Fruit fly (Drosophila melanogaster) whole organism, embryonic: Measurements from ENCODE around the gene CG9297.

ENCODE experiments used
- C15 ChIP-seq: fragments of 200-800 bp; sonication (Bioruptor generic); IDR thresholded peaks from 3 replicates; pipeline ENCODE4 v1.3.6; 2022; ENCODE audit warnings: missing biosample characterization, missing genetic modification characterization
- CG10209 ChIP-seq: fragments of 200-800 bp; sonication (Bioruptor generic); optimal IDR thresholded peaks from 3 replicates; lab custom pipeline; 2017; ENCODE audit warnings: missing biosample characterization, mild to moderate bottlenecking, missing genetic modification characterization, missing genetic modification reagents
- CG10274 ChIP-seq: fragments of 200-800 bp; sonication (Bioruptor generic); optimal IDR thresholded peaks from 3 replicates; lab custom pipeline; 2017; ENCODE audit warnings: missing biosample characterization, mild to moderate bottlenecking, missing genetic modification characterization
- CG10543 ChIP-seq: fragments of 200-800 bp; sonication (Bioruptor generic); optimal IDR thresholded peaks from 3 replicates; lab custom pipeline; 2017; ENCODE audit warnings: missing biosample characterization, mild to moderate bottlenecking, missing genetic modification characterization, moderate library complexity
- CG10979 ChIP-seq: fragments of 200-800 bp; sonication (Bioruptor generic); optimal IDR thresholded peaks from 2 replicates; lab custom pipeline; 2018; ENCODE audit warnings: missing biosample characterization, mild to moderate bottlenecking, missing genetic modification characterization, moderate library complexity
- CG11093 ChIP-seq: fragments of 200-800 bp; sonication (Bioruptor generic); IDR thresholded peaks from 3 replicates; pipeline ENCODE4 v1.3.6; 2022; ENCODE audit warnings: missing biosample characterization, missing genetic modification characterization
- CG11247 ChIP-seq: fragments of 200-800 bp; sonication (Bioruptor generic); IDR thresholded peaks from 2 replicates; pipeline ENCODE4 v1.3.6; 2022; ENCODE audit warnings: missing biosample characterization, missing genetic modification characterization
- CG12236 ChIP-seq: fragments of 200-800 bp; sonication (Bioruptor generic); optimal IDR thresholded peaks from 2 replicates; lab custom pipeline; 2016; ENCODE audit warnings: missing biosample characterization, missing genetic modification characterization
- CG12299 ChIP-seq: fragments of 200-800 bp; sonication (Bioruptor generic); optimal IDR thresholded peaks from 2 replicates; lab custom pipeline; 2018; ENCODE audit warnings: missing biosample characterization, mild to moderate bottlenecking, missing genetic modification characterization
- CG1233 ChIP-seq: fragments of 200-800 bp; sonication (Bioruptor generic); optimal IDR thresholded peaks from 4 replicates; lab custom pipeline; 2018; ENCODE audit warnings: missing biosample characterization, mild to moderate bottlenecking, missing genetic modification characterization
- CG12744 ChIP-seq: fragments of 200-800 bp; sonication (Bioruptor generic); optimal IDR thresholded peaks from 2 replicates; lab custom pipeline; 2016; ENCODE audit warnings: missing biosample characterization, missing genetic modification characterization
- CG14710 ChIP-seq: fragments of 200-800 bp; sonication (Bioruptor generic); optimal IDR thresholded peaks from 3 replicates; lab custom pipeline; 2019; ENCODE audit warnings: missing biosample characterization, mild to moderate bottlenecking, missing genetic modification characterization, moderate library complexity
- CG17328 ChIP-seq: fragments of 200-800 bp; sonication (Bioruptor generic); IDR thresholded peaks from 2 replicates; pipeline ENCODE4 v1.3.6; 2022; ENCODE audit warnings: missing biosample characterization, missing genetic modification characterization
- CG17361 ChIP-seq: fragments of 200-800 bp; sonication (Bioruptor generic); IDR thresholded peaks from 3 replicates; pipeline ENCODE4 v1.3.6; 2022; ENCODE audit warnings: missing biosample characterization, missing genetic modification characterization
- CG2889 ChIP-seq: fragments of 200-800 bp; sonication (Bioruptor generic); IDR thresholded peaks from 3 replicates; pipeline ENCODE4 v1.3.6; 2022; ENCODE audit warnings: missing biosample characterization, missing genetic modification characterization
- CG34224 ChIP-seq: fragments of 200-800 bp; sonication (Bioruptor generic); IDR thresholded peaks from 3 replicates; pipeline ENCODE4 v1.3.6; 2022; ENCODE audit warnings: missing biosample characterization, missing genetic modification characterization; ENCODE audit not compliant: partially characterized antibody
- CG3847 ChIP-seq: fragments of 200-800 bp; sonication (Bioruptor generic); IDR thresholded peaks from 2 replicates; pipeline ENCODE4 v1.3.6; 2022; ENCODE audit warnings: missing biosample characterization, missing genetic modification characterization
- CG4404 ChIP-seq: fragments of 200-800 bp; sonication (Bioruptor generic); IDR thresholded peaks from 2 replicates; pipeline ENCODE4 v1.3.6; 2022; ENCODE audit warnings: missing biosample characterization, missing genetic modification characterization
- CG4730 ChIP-seq: fragments of 200-800 bp; sonication (Bioruptor generic); IDR thresholded peaks from 2 replicates; pipeline ENCODE4 v1.3.6; 2022; ENCODE audit warnings: missing biosample characterization, missing genetic modification characterization
- CG4854 ChIP-seq: fragments of 200-800 bp; sonication (Bioruptor generic); optimal IDR thresholded peaks from 2 replicates; lab custom pipeline; 2016; ENCODE audit warnings: missing biosample characterization, missing genetic modification characterization, inconsistent platforms
- CG6175 ChIP-seq: fragments of 200-800 bp; sonication (Bioruptor generic); IDR thresholded peaks from 3 replicates; pipeline ENCODE4 v1.3.6; 2022; ENCODE audit warnings: missing biosample characterization, missing genetic modification characterization
- CG7271 ChIP-seq: fragments of 200-800 bp; sonication (Bioruptor generic); optimal IDR thresholded peaks from 2 replicates; lab custom pipeline; 2018; ENCODE audit warnings: missing biosample characterization, mild to moderate bottlenecking, missing genetic modification characterization, moderate library complexity
- CG7745 ChIP-seq: fragments of 200-800 bp; sonication (Bioruptor generic); optimal IDR thresholded peaks from 2 replicates; lab custom pipeline; 2018; ENCODE audit warnings: missing biosample characterization, mild to moderate bottlenecking, missing genetic modification characterization, moderate library complexity
- CG8281 ChIP-seq: fragments of 200-800 bp; sonication (Bioruptor generic); optimal IDR thresholded peaks from 2 replicates; lab custom pipeline; 2018; ENCODE audit warnings: missing biosample characterization, mild to moderate bottlenecking, missing genetic modification characterization, moderate library complexity
- CG8290 ChIP-seq, 3 experiments: fragments of 200-800 bp; sonication (Bioruptor generic); optimal IDR thresholded peaks; 2 replicates each; lab custom pipeline; 2016 to 2019; ENCODE audit warnings: missing biosample characterization in 3 of 3, missing genetic modification characterization in 3 of 3, mild to moderate bottlenecking in 2 of 3, moderate library complexity in 1 of 3
- CrebB ChIP-seq: fragments of 200-800 bp; sonication (Bioruptor generic); optimal IDR thresholded peaks from 3 replicates; lab custom pipeline; 2018; ENCODE audit warnings: missing biosample characterization, mild to moderate bottlenecking, missing genetic modification characterization
- Dad ChIP-seq: fragments of 200-800 bp; sonication (Bioruptor generic); optimal IDR thresholded peaks from 3 replicates; lab custom pipeline; 2016; ENCODE audit warnings: missing biosample characterization, missing genetic modification characterization
- Ets65A ChIP-seq: fragments of 200-800 bp; sonication (Bioruptor generic); peaks from one replicate; lab custom pipeline; 2016; ENCODE audit warnings: missing biosample characterization, missing genetic modification characterization
- Pdp1 ChIP-seq, 2 experiments: fragments of 200-800 bp; sonication (Bioruptor generic); optimal IDR thresholded peaks; 3 replicates each; lab custom pipeline; 2016; ENCODE audit warnings: missing biosample characterization in 2 of 2, missing genetic modification characterization in 2 of 2, mild to moderate bottlenecking in 1 of 2, moderate library complexity in 1 of 2
- Side ChIP-seq: fragments of 200-800 bp; sonication (Bioruptor generic); optimal IDR thresholded peaks from 2 replicates; lab custom pipeline; 2016; ENCODE audit warnings: missing biosample characterization, missing genetic modification characterization
- Trl ChIP-seq, 3 experiments: fragments of >200 bp in 2 of 3; fragments of 200-800 bp in 1 of 3; sonication (Bioruptor generic) in 1 of 3; optimal IDR thresholded peaks; 2 replicates in 1 of 3; 3 replicates in 2 of 3; lab custom pipeline; 2016 to 2017; ENCODE audit warnings: missing biosample characterization in 1 of 3, missing genetic modification characterization in 1 of 3
- Vsx1 ChIP-seq: fragments of 200-800 bp; sonication (Bioruptor generic); optimal IDR thresholded peaks from 2 replicates; lab custom pipeline; 2017; ENCODE audit warnings: missing biosample characterization, mild to moderate bottlenecking, missing genetic modification characterization, missing genetic modification reagents
- abd-A ChIP-seq: fragments of 200-800 bp; sonication (Bioruptor generic); optimal IDR thresholded peaks from 3 replicates; lab custom pipeline; 2019; ENCODE audit warnings: missing biosample characterization, mild to moderate bottlenecking, missing genetic modification characterization, moderate library complexity
- ase ChIP-seq: fragments of 200-800 bp; sonication (Bioruptor generic); IDR thresholded peaks from 3 replicates; pipeline ENCODE4 v1.3.6; 2022; ENCODE audit warnings: missing biosample characterization, missing genetic modification characterization
- bcd ChIP-seq: fragments of 200-800 bp; sonication (Bioruptor generic); optimal IDR thresholded peaks from 2 replicates; lab custom pipeline; 2017; ENCODE audit warnings: missing biosample characterization, mild to moderate bottlenecking, missing genetic modification characterization
- br ChIP-seq: fragments of >200 bp; optimal IDR thresholded peaks from 2 replicates; lab custom pipeline; 2017
- fd102C ChIP-seq: fragments of 200-800 bp; sonication (Bioruptor generic); optimal IDR thresholded peaks from 2 replicates; lab custom pipeline; 2018; ENCODE audit warnings: missing biosample characterization, mild to moderate bottlenecking, missing genetic modification characterization, moderate library complexity
- gcm ChIP-seq: fragments of 200-800 bp; sonication (Bioruptor generic); optimal IDR thresholded peaks from 2 replicates; lab custom pipeline; 2019; ENCODE audit warnings: missing biosample characterization, mild to moderate bottlenecking, missing genetic modification characterization, moderate library complexity
- klu ChIP-seq: fragments of 200-800 bp; sonication (Bioruptor generic); IDR thresholded peaks from 2 replicates; pipeline ENCODE4 v1.3.6; 2022; ENCODE audit warnings: missing biosample characterization, missing genetic modification characterization
- lilli ChIP-seq: fragments of 200-800 bp; sonication (Bioruptor generic); optimal IDR thresholded peaks from 3 replicates; lab custom pipeline; 2016; ENCODE audit warnings: missing biosample characterization, missing genetic modification characterization
- nau ChIP-seq: fragments of 200-800 bp; sonication (Bioruptor generic); optimal IDR thresholded peaks from 3 replicates; lab custom pipeline; 2017; ENCODE audit warnings: missing biosample characterization, mild to moderate bottlenecking, missing genetic modification characterization, missing genetic modification reagents
- pfk ChIP-seq: fragments of 200-800 bp; sonication (Bioruptor generic); optimal IDR thresholded peaks from 2 replicates; lab custom pipeline; 2018; ENCODE audit warnings: missing biosample characterization, mild to moderate bottlenecking, missing genetic modification characterization, moderate library complexity
- pnt ChIP-seq: fragments of 200-800 bp; sonication (Bioruptor generic); optimal IDR thresholded peaks from 3 replicates; lab custom pipeline; 2016; ENCODE audit warnings: missing biosample characterization, missing genetic modification characterization
- row ChIP-seq: fragments of 200-800 bp; sonication (Bioruptor generic); IDR thresholded peaks from 3 replicates; pipeline ENCODE4 v1.3.6; 2022; ENCODE audit warnings: missing biosample characterization, missing genetic modification characterization
- scrt ChIP-seq: fragments of 200-800 bp; sonication (Bioruptor generic); optimal IDR thresholded peaks from 2 replicates; lab custom pipeline; 2018; ENCODE audit warnings: missing biosample characterization, mild to moderate bottlenecking, missing genetic modification characterization, moderate library complexity
- seq ChIP-seq: fragments of 200-800 bp; sonication (Bioruptor generic); IDR thresholded peaks from 2 replicates; pipeline ENCODE4 v1.3.6; 2022; ENCODE audit warnings: missing biosample characterization, missing genetic modification characterization
- sr ChIP-seq: fragments of 200-800 bp; sonication (Bioruptor generic); IDR thresholded peaks from 3 replicates; pipeline ENCODE4 v1.3.6; 2022; ENCODE audit warnings: missing biosample characterization, missing genetic modification characterization
- stwl ChIP-seq: fragments of 200-800 bp; sonication (Bioruptor generic); optimal IDR thresholded peaks from 3 replicates; lab custom pipeline; 2018; ENCODE audit warnings: missing biosample characterization, mild to moderate bottlenecking, missing genetic modification characterization, moderate library complexity
- wdn ChIP-seq: fragments of 200-800 bp; sonication (Bioruptor generic); IDR thresholded peaks from 2 replicates; pipeline ENCODE4 v1.3.6; 2022; ENCODE audit warnings: missing biosample characterization, missing genetic modification characterization

Gene CG9297

dm6 chr3R:13793105-13793978 lies 22.0 kb downstream of the CG9297 start (continued):
- TF ChIP-seq stwl (tag; lab: Kevin White, UChicago): no peak
- no peak for TF ChIP-seq Side
- no peak for TF ChIP-seq CG7745 (tag; lab: Kevin White, UChicago)
- no peak for TF ChIP-seq lilli
- TF ChIP-seq CG10209 (GFP tag; lab: Kevin White, UChicago): peak; percentile 25
- peak; percentile 94 for TF ChIP-seq CG8281 (tag; lab: Kevin White, UChicago)
- TF ChIP-seq CG4854 (GFP tag; lab: Kevin White, UChicago): no peak
- no peak for TF ChIP-seq CG6175 (GFP tag; lab: Robert Waterston, UW)
- TF ChIP-seq CG34224: no peak
- TF ChIP-seq CG8290 (GFP tag; optimal IDR thresholded peaks at IDR 0.05; lab: Kevin White, UChicago): no peak
- TF ChIP-seq CG8290 (tag; optimal IDR thresholded peaks at IDR 0.05; lab: Kevin White, UChicago): no peak
- TF ChIP-seq Dad (GFP tag; lab: Kevin White, UChicago): no peak
- TF ChIP-seq Trl (optimal IDR thresholded peaks at IDR 0.05; lab: Kevin White, UChicago): no peak
- no peak for TF ChIP-seq Trl (GFP tag; optimal IDR thresholded peaks at IDR 0.05; lab: Kevin White, UChicago)
- TF ChIP-seq CG14710 (tag; lab: Kevin White, UChicago): peak; percentile 15
- no peak for TF ChIP-seq CG7271 (tag; lab: Kevin White, UChicago)
- TF ChIP-seq row (GFP tag; lab: Robert Waterston, UW): peak; percentile 37; the same call in 2 of the 3 replicates
- TF ChIP-seq nau (GFP tag; lab: Kevin White, UChicago): no peak
- TF ChIP-seq pnt (GFP tag; lab: Kevin White, UChicago): peak; percentile 2
- no peak for TF ChIP-seq CG2889
- TF ChIP-seq CG12744 (GFP tag; lab: Kevin White, UChicago): no peak
- no peak for TF ChIP-seq abd-A
- no peak for TF ChIP-seq CG4730 (GFP tag; lab: Robert Waterston, UW)
- TF ChIP-seq CG1233 (GFP tag; lab: Kevin White, UChicago): no peak
- TF ChIP-seq gcm (GFP tag; lab: Kevin White, UChicago): peak; percentile 39
- TF ChIP-seq Pdp1 (GFP tag; optimal IDR thresholded peaks at IDR 0.05; lab: Kevin White, UChicago): no peak
- TF ChIP-seq CG10274 (GFP tag; lab: Kevin White, UChicago): no peak
- TF ChIP-seq seq (GFP tag; lab: Robert Waterston, UW): no peak
- TF ChIP-seq bcd: no peak
- no peak for TF ChIP-seq CG10543 (GFP tag; lab: Kevin White, UChicago)
- TF ChIP-seq wdn (GFP tag; lab: Robert Waterston, UW): no peak
- TF ChIP-seq fd102C (GFP tag; lab: Kevin White, UChicago): no peak
- TF ChIP-seq CG11247 (GFP tag; lab: Robert Waterston, UW): no peak
- no peak for TF ChIP-seq ase (GFP tag; lab: Robert Waterston, UW)
- no peak for TF ChIP-seq klu (GFP tag; lab: Robert Waterston, UW)
- peak; percentile 70 for TF ChIP-seq Ets65A
- TF ChIP-seq scrt (GFP tag; lab: Kevin White, UChicago): no peak
- TF ChIP-seq CG12236: no peak
- no peak for TF ChIP-seq Vsx1
- TF ChIP-seq sr (GFP tag; lab: Robert Waterston, UW): no peak
- no peak for TF ChIP-seq CG11093 (GFP tag; lab: Robert Waterston, UW)
- no peak for TF ChIP-seq CG12299
- TF ChIP-seq C15: no peak
- TF ChIP-seq CG4404 (GFP tag; lab: Robert Waterston, UW): no peak
- no peak for TF ChIP-seq CG3847
- peak; percentile 53; the same call in 1 of the 2 replicates for TF ChIP-seq CG17328 (GFP tag; lab: Robert Waterston, UW)
- TF ChIP-seq CG10979 (tag; lab: Kevin White, UChicago): peak; percentile 55
- no peak for TF ChIP-seq br (lab: Kevin White, UChicago)
- no peak; the same call in 2 of the 3 replicates for TF ChIP-seq CG17361 (GFP tag; lab: Robert Waterston, UW)
- no peak for TF ChIP-seq CrebB (tag; lab: Kevin White, UChicago)
- no peak for TF ChIP-seq pfk (GFP tag; lab: Kevin White, UChicago)
